Fruit fly (Drosophila melanogaster) whole organism, embryonic: ENCODE results near the gene Doa.
A peak's percentile ranks its signal among the peaks of the same experiment; 100 is the strongest.

ENCODE experiments used
- Atf6 ChIP-seq: fragments of 200-800 bp; sonication (Bioruptor generic); IDR thresholded peaks from 2 replicates; pipeline ENCODE4 v1.3.6; 2022; ENCODE audit warnings: missing biosample characterization, missing genetic modification characterization
- Bgb ChIP-seq: fragments of 200-800 bp; sonication (Bioruptor generic); IDR thresholded peaks from 2 replicates; pipeline ENCODE4 v1.3.6; 2022; ENCODE audit warnings: missing biosample characterization, missing genetic modification characterization; ENCODE audit not compliant: partially characterized antibody
- BtbVII ChIP-seq: fragments of 200-800 bp; sonication (Bioruptor generic); optimal IDR thresholded peaks from 3 replicates; lab custom pipeline; 2017; ENCODE audit warnings: missing biosample characterization, mild to moderate bottlenecking, missing genetic modification characterization
- Bteb2 ChIP-seq: fragments of 200-800 bp; sonication (Bioruptor generic); optimal IDR thresholded peaks from 2 replicates; lab custom pipeline; 2016; ENCODE audit warnings: missing biosample characterization, missing genetic modification characterization
- CG10462 ChIP-seq: fragments of 200-800 bp; sonication (Bioruptor generic); optimal IDR thresholded peaks from 2 replicates; lab custom pipeline; 2016; ENCODE audit warnings: missing biosample characterization, missing genetic modification characterization
- CG13287 ChIP-seq: fragments of 200-800 bp; sonication (Bioruptor generic); IDR thresholded peaks from 2 replicates; pipeline ENCODE4 v1.3.6; 2022; ENCODE audit warnings: missing biosample characterization, missing genetic modification characterization; ENCODE audit not compliant: partially characterized antibody
- CG14014 ChIP-seq: fragments of 200-800 bp; sonication (Bioruptor generic); IDR thresholded peaks from 2 replicates; pipeline ENCODE4 v1.3.6; 2022; ENCODE audit warnings: missing biosample characterization, missing genetic modification characterization
- CG14860 ChIP-seq: fragments of 200-800 bp; sonication (Bioruptor generic); IDR thresholded peaks from 3 replicates; pipeline ENCODE4 v1.3.6; 2022; ENCODE audit warnings: missing biosample characterization, missing genetic modification characterization; ENCODE audit not compliant: partially characterized antibody
- CG16779 ChIP-seq: fragments of 200-800 bp; sonication (Bioruptor generic); IDR thresholded peaks from 2 replicates; pipeline ENCODE4 v1.3.6; 2022; ENCODE audit warnings: missing biosample characterization, missing genetic modification characterization
- CG1832 ChIP-seq: fragments of 200-800 bp; sonication (Bioruptor generic); optimal IDR thresholded peaks from 2 replicates; lab custom pipeline; 2017; ENCODE audit warnings: missing biosample characterization, mild to moderate bottlenecking, missing genetic modification characterization, inconsistent platforms
- CG2875 ChIP-seq: fragments of 200-800 bp; sonication (Bioruptor generic); optimal IDR thresholded peaks from 2 replicates; lab custom pipeline; 2017; ENCODE audit warnings: missing biosample characterization, mild to moderate bottlenecking, missing genetic modification characterization, missing genetic modification reagents
- CG34224 ChIP-seq: fragments of 200-800 bp; sonication (Bioruptor generic); IDR thresholded peaks from 3 replicates; pipeline ENCODE4 v1.3.6; 2022; ENCODE audit warnings: missing biosample characterization, missing genetic modification characterization; ENCODE audit not compliant: partially characterized antibody
- CG34422 ChIP-seq: fragments of 200-800 bp; sonication (Bioruptor generic); IDR thresholded peaks from 3 replicates; pipeline ENCODE4 v1.3.6; 2022; ENCODE audit warnings: missing biosample characterization, missing genetic modification characterization
- CG4282 ChIP-seq: fragments of 200-800 bp; sonication (Bioruptor generic); optimal IDR thresholded peaks from 2 replicates; lab custom pipeline; 2016; ENCODE audit warnings: missing biosample characterization, missing genetic modification characterization
- CG7357 ChIP-seq: fragments of 200-800 bp; sonication (Bioruptor generic); IDR thresholded peaks from 3 replicates; pipeline ENCODE4 v1.3.6; 2022; ENCODE audit warnings: missing biosample characterization, missing genetic modification characterization
- CG7928 ChIP-seq: fragments of 200-800 bp; sonication (Bioruptor generic); optimal IDR thresholded peaks from 2 replicates; lab custom pipeline; 2017; ENCODE audit warnings: missing biosample characterization, mild to moderate bottlenecking, missing genetic modification characterization
- CG8089 ChIP-seq: fragments of 200-800 bp; sonication (Bioruptor generic); optimal IDR thresholded peaks from 3 replicates; lab custom pipeline; 2016; ENCODE audit warnings: missing biosample characterization, missing genetic modification characterization
- CG8359 ChIP-seq: fragments of 200-800 bp; sonication (Bioruptor generic); optimal IDR thresholded peaks from 2 replicates; lab custom pipeline; 2017; ENCODE audit warnings: missing biosample characterization, mild to moderate bottlenecking, missing genetic modification characterization, borderline replicate concordance
- Chrac-16 ChIP-seq: fragments of 200-800 bp; sonication (Bioruptor generic); optimal IDR thresholded peaks from 3 replicates; lab custom pipeline; 2016; ENCODE audit warnings: missing biosample characterization, missing genetic modification characterization
- Fer2 ChIP-seq: fragments of 200-800 bp; sonication (Bioruptor generic); optimal IDR thresholded peaks from 2 replicates; lab custom pipeline; 2018; ENCODE audit warnings: missing biosample characterization, mild to moderate bottlenecking, missing genetic modification characterization, moderate library complexity
- Gug ChIP-seq: fragments of 200-800 bp; sonication (Bioruptor generic); IDR thresholded peaks from 4 replicates; pipeline ENCODE4 v1.3.6; 2022; ENCODE audit warnings: missing biosample characterization, missing genetic modification characterization
- H2.0 ChIP-seq: fragments of 200-800 bp; sonication (Bioruptor generic); IDR thresholded peaks from 2 replicates; pipeline ENCODE4 v1.3.6; 2022; ENCODE audit warnings: missing biosample characterization, missing genetic modification characterization
- HHEX ChIP-seq: fragments of 200-800 bp; sonication (Bioruptor generic); optimal IDR thresholded peaks from 3 replicates; lab custom pipeline; 2017; ENCODE audit warnings: missing biosample characterization, mild to moderate bottlenecking, missing genetic modification characterization, missing genetic modification reagents
- HLHmδ ChIP-seq: fragments of 200-800 bp; sonication (Bioruptor generic); optimal IDR thresholded peaks from 2 replicates; lab custom pipeline; 2018; ENCODE audit warnings: missing biosample characterization, mild to moderate bottlenecking, missing genetic modification characterization, moderate library complexity
- Hmr ChIP-seq: fragments of 200-800 bp; sonication (Bioruptor generic); optimal IDR thresholded peaks from 3 replicates; lab custom pipeline; 2017; ENCODE audit warnings: mild to moderate bottlenecking, missing biosample characterization, missing genetic modification reagents, missing genetic modification characterization
- Hmx ChIP-seq: fragments of 200-800 bp; sonication (Bioruptor generic); optimal IDR thresholded peaks from 2 replicates; lab custom pipeline; 2016; ENCODE audit warnings: missing biosample characterization, missing genetic modification characterization
- Hr78 ChIP-seq, 2 experiments: fragments of 200-800 bp in 1 of 2; fragments of >200 bp in 1 of 2; sonication (Bioruptor generic) in 1 of 2; optimal IDR thresholded peaks; 2 replicates each; lab custom pipeline; 2017 to 2019; ENCODE audit warnings: missing biosample characterization in 2 of 2, missing genetic modification characterization in 2 of 2, mild to moderate bottlenecking in 1 of 2, moderate library complexity in 1 of 2
- Mrtf ChIP-seq: fragments of 200-800 bp; sonication (Bioruptor generic); IDR thresholded peaks from 3 replicates; pipeline ENCODE4 v1.3.6; 2022; ENCODE audit warnings: missing biosample characterization, missing genetic modification characterization
- Sry-β ChIP-seq: fragments of 200-800 bp; sonication (Bioruptor generic); optimal IDR thresholded peaks from 2 replicates; lab custom pipeline; 2018; ENCODE audit warnings: missing biosample characterization, mild to moderate bottlenecking, missing genetic modification characterization, moderate library complexity
- danr ChIP-seq: fragments of 200-800 bp; sonication (Bioruptor generic); IDR thresholded peaks from 2 replicates; pipeline ENCODE4 v1.3.6; 2022; ENCODE audit warnings: missing biosample characterization, missing genetic modification characterization
- ems ChIP-seq: fragments of 200-800 bp; sonication (Bioruptor generic); optimal IDR thresholded peaks from 3 replicates; lab custom pipeline; 2016; ENCODE audit warnings: missing biosample characterization, missing genetic modification characterization
- fu2 ChIP-seq: fragments of 200-800 bp; sonication (Bioruptor generic); optimal IDR thresholded peaks from 2 replicates; lab custom pipeline; 2016; ENCODE audit warnings: missing biosample characterization, missing genetic modification characterization
- kay ChIP-seq: fragments of 200-800 bp; sonication (Bioruptor generic); optimal IDR thresholded peaks from 2 replicates; lab custom pipeline; 2016; ENCODE audit warnings: missing biosample characterization, missing genetic modification characterization
- ken ChIP-seq: fragments of 200-800 bp; sonication (Bioruptor generic); IDR thresholded peaks from 3 replicates; pipeline ENCODE4 v1.3.6; 2022; ENCODE audit warnings: missing biosample characterization, missing genetic modification characterization
- lilli ChIP-seq: fragments of 200-800 bp; sonication (Bioruptor generic); optimal IDR thresholded peaks from 3 replicates; lab custom pipeline; 2016; ENCODE audit warnings: missing biosample characterization, missing genetic modification characterization
- mld ChIP-seq: fragments of 200-800 bp; sonication (Bioruptor generic); IDR thresholded peaks from 3 replicates; pipeline ENCODE4 v1.3.6; 2022; ENCODE audit warnings: missing biosample characterization, missing genetic modification characterization; ENCODE audit not compliant: partially characterized antibody
- nau ChIP-seq: fragments of 200-800 bp; sonication (Bioruptor generic); optimal IDR thresholded peaks from 3 replicates; lab custom pipeline; 2017; ENCODE audit warnings: missing biosample characterization, mild to moderate bottlenecking, missing genetic modification characterization, missing genetic modification reagents
- odd ChIP-seq: fragments of 200-800 bp; sonication (Bioruptor generic); optimal IDR thresholded peaks from 2 replicates; lab custom pipeline; 2017; ENCODE audit warnings: missing biosample characterization, mild to moderate bottlenecking, missing genetic modification characterization
- otp ChIP-seq: fragments of 200-800 bp; sonication (Bioruptor generic); IDR thresholded peaks from 3 replicates; pipeline ENCODE4, ENCODE4 v1.3.6; 2022; ENCODE audit warnings: missing biosample characterization, missing genetic modification characterization
- peb ChIP-seq: fragments of 200-800 bp; sonication (Bioruptor generic); IDR thresholded peaks from 2 replicates; pipeline ENCODE4 v1.3.6; 2022; ENCODE audit warnings: missing biosample characterization, missing genetic modification characterization
- pros ChIP-seq: fragments of 200-800 bp; sonication (Bioruptor generic); optimal IDR thresholded peaks from 3 replicates; lab custom pipeline; 2019; ENCODE audit warnings: missing biosample characterization, mild to moderate bottlenecking, missing genetic modification characterization, moderate library complexity
- pzg ChIP-seq: fragments of 200-800 bp; sonication (Bioruptor generic); optimal IDR thresholded peaks from 3 replicates; lab custom pipeline; 2018; ENCODE audit warnings: missing biosample characterization, mild to moderate bottlenecking, missing genetic modification characterization, moderate library complexity
- run ChIP-seq: fragments of 200-800 bp; sonication (Bioruptor generic); optimal IDR thresholded peaks from 3 replicates; lab custom pipeline; 2018; ENCODE audit warnings: missing biosample characterization, mild to moderate bottlenecking, missing genetic modification characterization
- trh ChIP-seq: fragments of 200-800 bp; sonication (Bioruptor generic); optimal IDR thresholded peaks from 2 replicates; lab custom pipeline; 2016; ENCODE audit warnings: missing biosample characterization, missing genetic modification characterization
- vfl ChIP-seq: fragments of 200-800 bp; sonication (Bioruptor generic); optimal IDR thresholded peaks from 2 replicates; lab custom pipeline; 2016; ENCODE audit warnings: missing biosample characterization, missing genetic modification characterization
- wek ChIP-seq: fragments of 200-800 bp; sonication (Bioruptor generic); optimal IDR thresholded peaks from 3 replicates; lab custom pipeline; 2018; ENCODE audit warnings: missing biosample characterization, mild to moderate bottlenecking, missing genetic modification characterization, moderate library complexity
- wor ChIP-seq: fragments of 200-800 bp; sonication (Bioruptor generic); IDR thresholded peaks from 2 replicates; pipeline ENCODE4 v1.3.6; 2022; ENCODE audit warnings: missing biosample characterization, missing genetic modification characterization
- zen2 ChIP-seq: fragments of 200-800 bp; sonication (Bioruptor generic); IDR thresholded peaks from 3 replicates; pipeline ENCODE4 v1.3.6; 2022; ENCODE audit warnings: missing biosample characterization, missing genetic modification characterization; ENCODE audit not compliant: partially characterized antibody

The Doa gene

DNA sequence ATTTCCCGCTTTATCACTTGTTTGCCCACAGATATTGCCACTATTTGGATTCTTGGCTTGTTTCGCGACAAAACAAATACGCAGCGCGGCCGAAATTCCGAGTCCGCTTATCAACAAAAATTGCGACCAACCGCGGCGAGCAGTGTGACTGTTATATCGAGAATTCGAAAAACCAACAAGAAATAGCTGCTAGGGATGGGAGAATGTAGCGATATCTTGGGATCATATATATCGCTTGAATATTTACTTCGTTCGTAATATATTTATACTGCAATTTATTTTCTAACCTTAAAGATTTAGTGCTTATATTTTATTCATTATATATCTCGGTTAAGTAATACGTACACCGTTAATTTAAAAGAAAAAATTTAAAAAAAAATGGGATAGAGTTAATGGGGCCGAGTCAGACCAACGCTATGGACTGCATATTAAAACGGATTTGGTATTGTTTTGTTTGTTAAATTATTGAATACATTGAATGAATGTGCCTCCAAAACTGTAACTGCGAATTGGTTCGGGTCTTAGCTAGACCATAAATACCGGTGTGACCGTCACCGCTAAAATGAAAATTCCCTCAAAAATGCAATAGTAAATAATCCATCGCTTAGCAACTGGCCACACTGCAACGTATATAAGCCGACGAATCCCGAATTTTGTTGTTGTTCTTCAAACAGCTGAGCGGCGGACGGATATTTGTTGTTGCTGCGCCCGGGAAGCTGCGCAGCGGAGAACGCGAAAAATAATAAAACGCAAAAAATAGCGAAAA is 43.1 kb upstream of the Doa start, which contains the start of the genes Apc and spg (continued):
- TF ChIP-seq CG7928 (GFP tag; lab: Kevin White, UChicago) = no peak
- TF ChIP-seq wek (GFP tag; lab: Kevin White, UChicago) = peak; percentile 79
- TF ChIP-seq BtbVII = peak; percentile 74
- no peak for TF ChIP-seq peb (GFP tag; lab: Robert Waterston, UW)
- no peak; the same call in 2 of the 3 replicates for TF ChIP-seq zen2 (GFP tag; lab: Robert Waterston, UW)
- TF ChIP-seq HHEX (GFP tag; lab: Kevin White, UChicago) = peak; percentile 42
- TF ChIP-seq H2.0 (GFP tag; lab: Robert Waterston, UW) = no peak
- TF ChIP-seq CG10462 (GFP tag; lab: Kevin White, UChicago) = no peak
- no peak for TF ChIP-seq trh
- peak; percentile 48 for TF ChIP-seq CG2875 (GFP tag; lab: Kevin White, UChicago)
- peak; percentile 48; the same call in 1 of the 2 replicates for TF ChIP-seq Atf6 (GFP tag; lab: Robert Waterston, UW)
- peak; percentile 80 for TF ChIP-seq CG13287 (GFP tag; lab: Robert Waterston, UW)
- peak; percentile 40 for TF ChIP-seq nau (GFP tag; lab: Kevin White, UChicago)
- no peak for TF ChIP-seq wor (GFP tag; lab: Robert Waterston, UW)
- peak; percentile 49; the same call in 1 of the 2 replicates for TF ChIP-seq CG14014 (GFP tag; lab: Robert Waterston, UW)
- peak; percentile 26; the same call in 1 of the 3 replicates for TF ChIP-seq ken (GFP tag; lab: Robert Waterston, UW)
- TF ChIP-seq CG16779 (GFP tag; lab: Robert Waterston, UW) = no peak
- 0 out of 4 replicates have a peak, but pooled peaks have one; percentile 10 for TF ChIP-seq Gug (GFP tag; lab: Robert Waterston, UW)
- TF ChIP-seq Hr78 (GFP tag; optimal IDR thresholded peaks at IDR 0.05; lab: Kevin White, UChicago) = no peak
- TF ChIP-seq CG34224 (GFP tag; lab: Robert Waterston, UW) = peak; percentile 76
- peak; percentile 53; the same call in 2 of the 3 replicates for TF ChIP-seq CG14860 (GFP tag; lab: Robert Waterston, UW)
- TF ChIP-seq CG8089 = peak; percentile 25
- 0 out of 3 replicates have a peak, but pooled peaks have one; percentile 19 for TF ChIP-seq mld (GFP tag; lab: Robert Waterston, UW)
- TF ChIP-seq Chrac-16 = peak; percentile 8
- peak; percentile 93 for TF ChIP-seq pzg
- no peak for TF ChIP-seq Bteb2 (GFP tag; lab: Kevin White, UChicago)
- peak; percentile 60; the same call in 1 of the 3 replicates for TF ChIP-seq CG34422 (GFP tag; lab: Robert Waterston, UW)
- TF ChIP-seq kay (GFP tag; lab: Kevin White, UChicago) = no peak
- no peak for TF ChIP-seq CG1832 (GFP tag; lab: Kevin White, UChicago)
- peak; percentile 0 for TF ChIP-seq Hmx (GFP tag; lab: Kevin White, UChicago)
- TF ChIP-seq fu2 (GFP tag; lab: Kevin White, UChicago) = peak; percentile 6
- TF ChIP-seq Fer2 (tag; lab: Kevin White, UChicago) = no peak
- TF ChIP-seq danr (GFP tag; lab: Robert Waterston, UW) = no peak
- TF ChIP-seq Bgb (GFP tag; lab: Robert Waterston, UW) = peak; percentile 65
- TF ChIP-seq vfl (GFP tag; lab: Kevin White, UChicago) = peak; percentile 50
- TF ChIP-seq CG4282 (GFP tag; lab: Kevin White, UChicago) = no peak
- TF ChIP-seq Sry-β (GFP tag; lab: Kevin White, UChicago) = no peak
- 0 out of 3 replicates have a peak, but pooled peaks have one; percentile 26 for TF ChIP-seq otp (GFP tag; lab: Robert Waterston, UW)
- no peak for TF ChIP-seq CG7357 (GFP tag; lab: Robert Waterston, UW)
- no peak for TF ChIP-seq run
- TF ChIP-seq lilli = peak; percentile 34
- peak; percentile 70 for TF ChIP-seq HLHmδ (GFP tag; lab: Kevin White, UChicago)
- TF ChIP-seq Mrtf (GFP tag; lab: Robert Waterston, UW) = no peak; the same call in 2 of the 3 replicates
- peak; percentile 39 for TF ChIP-seq ems
- peak; percentile 50 for TF ChIP-seq odd (GFP tag; lab: Kevin White, UChicago)
- TF ChIP-seq pros = no peak
- peak; percentile 42 for TF ChIP-seq CG8359 (GFP tag; lab: Kevin White, UChicago)
- TF ChIP-seq Hmr (GFP tag; lab: Kevin White, UChicago) = peak; percentile 63
